Fruit fly (Drosophila melanogaster): Measurements from ENCODE around the gene CG14780.

CG14780 gene

DNA sequence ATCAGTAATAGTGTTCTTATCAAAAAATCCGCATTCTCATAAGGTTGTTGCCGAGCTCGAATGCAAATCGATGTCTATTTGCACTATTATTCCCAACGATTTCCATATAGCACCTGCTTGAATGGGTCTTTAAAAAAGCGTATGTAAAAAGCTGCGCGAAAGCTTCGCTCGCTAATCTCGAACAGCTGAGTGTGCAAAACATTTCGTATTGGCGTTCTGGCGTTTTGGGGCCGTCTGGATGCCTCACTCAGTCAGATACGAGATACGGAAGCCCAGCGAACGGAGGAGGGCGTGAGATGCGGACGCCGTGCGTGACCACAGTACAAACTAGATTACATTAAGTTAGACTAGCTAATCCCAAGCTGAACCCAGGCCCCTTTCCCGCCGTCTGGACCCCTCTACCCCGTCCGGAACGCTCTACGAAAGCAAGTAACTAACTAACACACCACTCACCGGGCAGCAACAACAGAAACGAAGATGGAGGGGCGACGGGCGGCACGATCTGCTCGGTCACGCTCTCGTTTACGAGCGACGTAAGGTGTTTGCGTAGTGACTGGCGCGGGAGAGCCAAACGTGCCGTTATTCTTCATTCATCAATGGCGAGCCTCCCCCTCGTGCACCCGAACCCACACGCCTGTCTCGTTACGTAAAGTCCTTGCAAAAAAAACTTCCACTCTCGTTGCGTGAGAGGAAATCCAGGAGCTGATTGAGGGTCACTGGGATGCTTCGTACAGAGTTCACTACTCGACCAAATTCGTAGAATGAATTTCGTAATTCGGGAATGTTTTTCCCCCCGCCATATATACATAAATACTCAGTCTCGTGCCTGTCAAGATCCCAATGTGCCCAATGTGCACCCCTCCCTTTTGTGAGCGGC is 5.6 kb upstream of the CG14780 start (continued):
- TF ChIP-seq Dad (GFP tag; optimal IDR thresholded peaks at IDR 0.05) (no peak), CG12236 (GFP tag; optimal IDR thresholded peaks at IDR 0.05) (no peak), slbo (GFP tag; IDR thresholded peaks at IDR 0.05) (no peak), ems (GFP tag; optimal IDR thresholded peaks at IDR 0.05) (no peak), CG7963 (GFP tag; IDR thresholded peaks at IDR 0.05; ENCODE audit: partially characterized antibody) (no peak), da (GFP tag; optimal IDR thresholded peaks at IDR 0.05) (no peak), CG8290 (GFP tag; optimal IDR thresholded peaks at IDR 0.05) (no peak), CG8290 (tag; optimal IDR thresholded peaks at IDR 0.05) (peak in 1 of 2 experiments; percentile 30), en (GFP tag; optimal IDR thresholded peaks at IDR 0.05) (no peak), nau (GFP tag; optimal IDR thresholded peaks at IDR 0.05) (no peak), CG7839 (tag; optimal IDR thresholded peaks at IDR 0.05) (no peak), dati (GFP tag; IDR thresholded peaks at IDR 0.05) (no peak), Hmx (GFP tag; optimal IDR thresholded peaks at IDR 0.05) (no peak), knrl (GFP tag; IDR thresholded peaks at IDR 0.05; ENCODE audit: partially characterized antibody) (no peak), Dref (GFP tag; IDR thresholded peaks at IDR 0.05) (no peak), Elba2 (GFP tag; optimal IDR thresholded peaks at IDR 0.05) (no peak), Atf6 (GFP tag; IDR thresholded peaks at IDR 0.05) (peak; percentile 20; the same call in 1 of the 2 replicates), ham (GFP tag; IDR thresholded peaks at IDR 0.05) (no peak), Max (GFP tag; optimal IDR thresholded peaks at IDR 0.05) (no peak), Drgx (GFP tag; IDR thresholded peaks at IDR 0.05) (peak; percentile 41; the same call in 1 of the 2 replicates), Fer1 (GFP tag; optimal IDR thresholded peaks at IDR 0.05) (peak; percentile 33), fd102C (GFP tag; optimal IDR thresholded peaks at IDR 0.05) (no peak), Dfd (GFP tag; optimal IDR thresholded peaks at IDR 0.05) (no peak), bigmax (GFP tag; optimal IDR thresholded peaks at IDR 0.05) (no peak), CG3995 (GFP tag; optimal IDR thresholded peaks at IDR 0.05) (peak; percentile 70), Scr (GFP tag; IDR thresholded peaks at IDR 0.05; ENCODE audit: partially characterized antibody) (peak; percentile 13; the same call in 1 of the 2 replicates), CG6813 (GFP tag; optimal IDR thresholded peaks at IDR 0.05) (no peak), HHEX (GFP tag; optimal IDR thresholded peaks at IDR 0.05) (no peak), Deaf1 (tag; optimal IDR thresholded peaks at IDR 0.05) (peak; percentile 62), CG4282 (GFP tag; optimal IDR thresholded peaks at IDR 0.05) (no peak), Opbp (GFP tag; IDR thresholded peaks at IDR 0.05; ENCODE audit: partially characterized antibody) (no peak), CG15514 (GFP tag; optimal IDR thresholded peaks at IDR 0.05) (peak; percentile 31), CG34376 (GFP tag; optimal IDR thresholded peaks at IDR 0.05) (peak; percentile 71), gcm2 (GFP tag; optimal IDR thresholded peaks at IDR 0.05) (no peak), maf-S (GFP tag; optimal IDR thresholded peaks at IDR 0.05) (no peak), Pdp1 (GFP tag; optimal IDR thresholded peaks at IDR 0.05) (peak in 1 of 2 experiments; percentile 77), CG18599 (GFP tag; optimal IDR thresholded peaks at IDR 0.05) (peak; percentile 50), CG32532 (GFP tag; IDR thresholded peaks at IDR 0.05) (peak; percentile 34; the same call in 1 of the 2 replicates), nmo (GFP tag; optimal IDR thresholded peaks at IDR 0.05) (no peak), MBD-R2 (GFP tag; IDR thresholded peaks at IDR 0.05) (peak; percentile 49; the same call in 1 of the 2 replicates), ERR (GFP tag; optimal IDR thresholded peaks at IDR 0.05) (no peak), CG12391 (tag; optimal IDR thresholded peaks at IDR 0.05) (no peak), HmgZ (tag; optimal IDR thresholded peaks at IDR 0.05) (peak; percentile 30), zen2 (GFP tag; IDR thresholded peaks at IDR 0.05; ENCODE audit: partially characterized antibody) (no peak), CG13287 (GFP tag; IDR thresholded peaks at IDR 0.05; ENCODE audit: partially characterized antibody) (peak; percentile 21), HmgD (GFP tag; optimal IDR thresholded peaks at IDR 0.05) (no peak), gsb (GFP tag; IDR thresholded peaks at IDR 0.05) (no peak), tna (GFP tag; IDR thresholded peaks at IDR 0.05; ENCODE audit: partially characterized antibody) (no peak), br (optimal IDR thresholded peaks at IDR 0.05) (no peak)

Data from whole organism, embryonic.